Worm (Caenorhabditis elegans): ENCODE data around the gene sbt-1.

sbt-1 gene

ce11 chrV:20845524-20846208 lies 17.0 kb upstream of the sbt-1 start, which contains the start of the genes F31D4.2 and fkb-6 (continued):
- TF ChIP-seq dve-1 (tag; optimal IDR thresholded peaks at IDR 0.05; ENCODE audit: insufficient read depth) (peak; percentile 75), fkh-10 (GFP tag; optimal IDR thresholded peaks at IDR 0.05) (peak; percentile 50), ztf-7 (tag; optimal IDR thresholded peaks at IDR 0.05) (peak; percentile 56), daf-16 (GFP tag; optimal IDR thresholded peaks at IDR 0.05) (peak in 1 of 2 experiments; percentile 3), daf-16 (tag; optimal IDR thresholded peaks at IDR 0.05) (peak; percentile 38), dmd-8 (GFP tag; IDR thresholded peaks at IDR 0.05) (no peak), ces-1 (GFP tag; optimal IDR thresholded peaks at IDR 0.05) (no peak), spr-3 (GFP tag; optimal IDR thresholded peaks at IDR 0.05) (no peak), hlh-11 (tag; optimal IDR thresholded peaks at IDR 0.05) (peak; percentile 58), F49E8.2 (tag; optimal IDR thresholded peaks at IDR 0.05; ENCODE audit: borderline replicate concordance) (peak; percentile 35), daf-12 (tag; optimal IDR thresholded peaks at IDR 0.05) (no peak), daf-8 (GFP tag; IDR thresholded peaks at IDR 0.05) (no peak), cey-2 (tag; optimal IDR thresholded peaks at IDR 0.05; ENCODE audit: borderline replicate concordance, insufficient read depth) (no peak), tra-1 (GFP tag; IDR thresholded peaks at IDR 0.05) (no peak), mdl-1 (tag; optimal IDR thresholded peaks at IDR 0.05) (no peak), F44E2.7 (GFP tag; IDR thresholded peaks at IDR 0.05) (no peak), sdz-12 (GFP tag; optimal IDR thresholded peaks at IDR 0.05) (no peak), ama-1 (optimal IDR thresholded peaks at IDR 0.05) (no peak), pha-4 (GFP tag; IDR thresholded peaks at IDR 0.05) (no peak), pha-4 (tag; optimal IDR thresholded peaks at IDR 0.05) (peak; percentile 47), zag-1 (tag; optimal IDR thresholded peaks at IDR 0.05) (no peak), daf-19 (GFP tag; conservative IDR thresholded peaks at IDR 0.05) (no peak), php-3 (GFP tag; IDR thresholded peaks at IDR 0.05) (no peak), hif-1 (tag; optimal IDR thresholded peaks at IDR 0.05) (peak; percentile 25 to 96), tag-97 (GFP tag; IDR thresholded peaks at IDR 0.05) (no peak), vab-7 (GFP tag; IDR thresholded peaks at IDR 0.05) (no peak), ctbp-1 (GFP tag; IDR thresholded peaks at IDR 0.05) (0 out of 2 replicates have a peak, but pooled peaks have one; percentile 26), dmd-9 (GFP tag; IDR thresholded peaks at IDR 0.05) (no peak), skn-1 (tag; optimal IDR thresholded peaks at IDR 0.05) (no peak), fos-1 (tag; optimal IDR thresholded peaks at IDR 0.05) (no peak), ztf-11 (tag; optimal IDR thresholded peaks at IDR 0.05) (no peak), mes-2 (tag; optimal IDR thresholded peaks at IDR 0.05; ENCODE audit: poor library complexity, severe bottlenecking) (peak; percentile 81), duxl-1 (tag; optimal IDR thresholded peaks at IDR 0.05; ENCODE audit: poor library complexity) (no peak), ceh-44 (GFP tag; IDR thresholded peaks at IDR 0.05) (no peak), ceh-28 (tag; optimal IDR thresholded peaks at IDR 0.05) (peak; percentile 22), ceh-32 (tag; optimal IDR thresholded peaks at IDR 0.05; ENCODE audit: poor library complexity) (no peak), T26A8.4 (GFP tag; IDR thresholded peaks at IDR 0.05) (peak; percentile 72), aha-1 (tag) (peak; percentile 96), dpl-1 (GFP tag; optimal IDR thresholded peaks at IDR 0.05) (peak; percentile 71), nhr-28 (tag; optimal IDR thresholded peaks at IDR 0.05) (peak; percentile 61), dmd-6 (GFP tag; IDR thresholded peaks at IDR 0.05) (peak; percentile 52), nhr-48 (tag; optimal IDR thresholded peaks at IDR 0.05) (no peak), zip-11 (GFP tag; IDR thresholded peaks at IDR 0.05) (no peak), madf-5 (GFP tag; IDR thresholded peaks at IDR 0.05) (no peak), nhr-102 (tag; optimal IDR thresholded peaks at IDR 0.05) (no peak), nhr-25 (tag; optimal IDR thresholded peaks at IDR 0.05; ENCODE audit: borderline replicate concordance, insufficient read depth) (no peak), F37D6.2 (tag; optimal IDR thresholded peaks at IDR 0.05) (peak; percentile 11), snpc-1.2 (GFP tag; IDR thresholded peaks at IDR 0.05) (0 out of 2 replicates have a peak, but pooled peaks have one; percentile 43), rbr-2 (tag; optimal IDR thresholded peaks at IDR 0.05) (peak; percentile 60), R02D3.7 (tag; optimal IDR thresholded peaks at IDR 0.05) (no peak)
